Worm (Caenorhabditis elegans) whole organism, L3 larva: Measurements from ENCODE around the gene C39D10.5.

Experiments used
- R02D3.7 ChIP-seq: fragments of 150-350 bp; optimal IDR thresholded peaks from 2 replicates; lab custom pipeline; 2014; ENCODE audit warnings: missing biosample characterization, missing genetic modification characterization
- elt-3 ChIP-seq, 3 experiments: fragments of 150-350 bp in 1 of 3; sonication (generic microtip) in 2 of 3; optimal IDR thresholded peaks; 2 replicates in 2 of 3; 4 replicates in 1 of 3; lab custom pipeline; 2014 to 2017; ENCODE audit warnings: missing biosample characterization in 3 of 3, missing genetic modification characterization in 3 of 3
- mdl-1 ChIP-seq: fragments of 150-350 bp; optimal IDR thresholded peaks from 2 replicates; lab custom pipeline; 2014; ENCODE audit warnings: missing biosample characterization, missing genetic modification characterization
- nhr-11 ChIP-seq: fragments of 150-350 bp; optimal IDR thresholded peaks from 2 replicates; lab custom pipeline; 2014; ENCODE audit warnings: missing biosample characterization, missing genetic modification characterization
- nhr-237 ChIP-seq: fragments of 150-350 bp; optimal IDR thresholded peaks from 2 replicates; lab custom pipeline; 2014; ENCODE audit warnings: missing biosample characterization, missing genetic modification characterization
- nhr-28 ChIP-seq: fragments of 150-350 bp; optimal IDR thresholded peaks from 2 replicates; lab custom pipeline; 2014; ENCODE audit warnings: missing biosample characterization, missing genetic modification characterization
- nhr-43 ChIP-seq: sonication (generic microtip); optimal IDR thresholded peaks from 2 replicates; lab custom pipeline; 2016; ENCODE audit warnings: mild to moderate bottlenecking, missing genetic modification characterization, missing compliant biosample characterization; ENCODE audit not compliant: poor library complexity, severe bottlenecking
- unc-62 ChIP-seq: fragments of 150-350 bp; sonication (generic microtip); optimal IDR thresholded peaks from 4 replicates; lab custom pipeline; 2014; ENCODE audit warnings: missing biosample characterization, missing genetic modification reagents, missing genetic modification characterization
- ztf-11 ChIP-seq: fragments of 150-350 bp; optimal IDR thresholded peaks from 2 replicates; lab custom pipeline; 2014; ENCODE audit warnings: missing biosample characterization, missing genetic modification characterization
- ztf-4 ChIP-seq: fragments of 150-350 bp; optimal IDR thresholded peaks from 2 replicates; lab custom pipeline; 2014; ENCODE audit warnings: missing biosample characterization, missing genetic modification characterization

ce11 chrX:7932453-7932852 is 40.3 kb upstream of the C39D10.5 start:
- TF ChIP-seq R02D3.7 (tag; lab: Kevin White, UChicago): no peak
- TF ChIP-seq nhr-43 (tag; lab: Kevin White, UChicago): no peak
- TF ChIP-seq unc-62 (GFP tag; lab: Kevin White, UChicago): no peak
- TF ChIP-seq nhr-11: no peak
- TF ChIP-seq ztf-4: no peak
- no peak for TF ChIP-seq mdl-1 (tag; lab: Kevin White, UChicago)
- TF ChIP-seq nhr-237: no peak
- TF ChIP-seq nhr-28 (tag; lab: Kevin White, UChicago): no peak
- TF ChIP-seq elt-3 (tag; optimal IDR thresholded peaks at IDR 0.05; lab: Kevin White, UChicago): no peak
- TF ChIP-seq ztf-11 (tag; lab: Kevin White, UChicago): no peak
